Fruit fly (Drosophila melanogaster) whole organism, embryonic: ENCODE measurements around the gene mRpL17.
A peak's percentile ranks its signal among the peaks of the same experiment; 100 is the strongest.

ENCODE experiments used
- Antp ChIP-seq: fragments of 200-800 bp; sonication (Bioruptor generic); optimal IDR thresholded peaks from 3 replicates; lab custom pipeline; 2016; ENCODE audit warnings: missing biosample characterization, missing genetic modification characterization
- Atf6 ChIP-seq: fragments of 200-800 bp; sonication (Bioruptor generic); IDR thresholded peaks from 2 replicates; pipeline ENCODE4 v1.3.6; 2022; ENCODE audit warnings: missing biosample characterization, missing genetic modification characterization
- B-H2 ChIP-seq: fragments of 200-800 bp; sonication (Bioruptor generic); optimal IDR thresholded peaks from 2 replicates; lab custom pipeline; 2018; ENCODE audit warnings: missing biosample characterization, mild to moderate bottlenecking, missing genetic modification characterization
- Bdp1 ChIP-seq: fragments of 200-800 bp; sonication (Bioruptor generic); optimal IDR thresholded peaks from 3 replicates; lab custom pipeline; 2016; ENCODE audit warnings: missing biosample characterization, missing genetic modification characterization
- CG10431 ChIP-seq: fragments of 200-800 bp; sonication (Bioruptor generic); optimal IDR thresholded peaks from 3 replicates; lab custom pipeline; 2018; ENCODE audit warnings: missing biosample characterization, mild to moderate bottlenecking, missing genetic modification characterization
- CG12071 ChIP-seq: fragments of 200-800 bp; sonication (Bioruptor generic); optimal IDR thresholded peaks from 3 replicates; lab custom pipeline; 2018; ENCODE audit warnings: missing biosample characterization, mild to moderate bottlenecking, missing genetic modification characterization
- CG14014 ChIP-seq: fragments of 200-800 bp; sonication (Bioruptor generic); IDR thresholded peaks from 2 replicates; pipeline ENCODE4 v1.3.6; 2022; ENCODE audit warnings: missing biosample characterization, missing genetic modification characterization
- CG14441 ChIP-seq: fragments of 200-800 bp; sonication (Bioruptor generic); IDR thresholded peaks from 2 replicates; pipeline ENCODE4 v1.3.6; 2022; ENCODE audit warnings: missing biosample characterization, missing genetic modification characterization
- CG1529 ChIP-seq: fragments of 200-800 bp; sonication (Bioruptor generic); optimal IDR thresholded peaks from 3 replicates; lab custom pipeline; 2018; ENCODE audit warnings: missing biosample characterization, missing genetic modification characterization
- CG17186 ChIP-seq: fragments of 200-800 bp; sonication (Bioruptor generic); optimal IDR thresholded peaks from 3 replicates; lab custom pipeline; 2017; ENCODE audit warnings: missing biosample characterization, missing genetic modification reagents, missing genetic modification characterization
- CG2678 ChIP-seq: fragments of 200-800 bp; sonication (Bioruptor generic); optimal IDR thresholded peaks from 3 replicates; lab custom pipeline; 2019; ENCODE audit warnings: missing biosample characterization, mild to moderate bottlenecking, missing genetic modification characterization, moderate library complexity
- CG31441 ChIP-seq: fragments of 200-800 bp; sonication (Bioruptor generic); IDR thresholded peaks from 2 replicates; pipeline ENCODE4 v1.3.6; 2022; ENCODE audit warnings: missing biosample characterization, missing genetic modification characterization
- CG34376 ChIP-seq: fragments of 200-800 bp; sonication (Bioruptor generic); optimal IDR thresholded peaks from 2 replicates; lab custom pipeline; 2018; ENCODE audit warnings: missing biosample characterization, mild to moderate bottlenecking, missing genetic modification characterization
- CG4707 ChIP-seq: fragments of 200-800 bp; sonication (Bioruptor generic); optimal IDR thresholded peaks from 2 replicates; lab custom pipeline; 2018; ENCODE audit warnings: missing biosample characterization, mild to moderate bottlenecking, missing genetic modification characterization, moderate library complexity
- CG6175 ChIP-seq: fragments of 200-800 bp; sonication (Bioruptor generic); IDR thresholded peaks from 3 replicates; pipeline ENCODE4 v1.3.6; 2022; ENCODE audit warnings: missing biosample characterization, missing genetic modification characterization
- CG6791 ChIP-seq: fragments of 200-800 bp; sonication (Bioruptor generic); IDR thresholded peaks from 3 replicates; pipeline ENCODE4 v1.3.6; 2022; ENCODE audit warnings: missing biosample characterization, missing genetic modification characterization; ENCODE audit not compliant: partially characterized antibody
- CG9876 ChIP-seq: fragments of 200-800 bp; sonication (Bioruptor generic); optimal IDR thresholded peaks from 2 replicates; lab custom pipeline; 2016; ENCODE audit warnings: missing biosample characterization, missing genetic modification characterization
- Camta ChIP-seq: fragments of 200-800 bp; sonication (Bioruptor generic); optimal IDR thresholded peaks from 2 replicates; lab custom pipeline; 2016; ENCODE audit warnings: missing biosample characterization, missing genetic modification characterization
- CoRest ChIP-seq: fragments of 200-800 bp; sonication (Bioruptor generic); optimal IDR thresholded peaks from 3 replicates; lab custom pipeline; 2018; ENCODE audit warnings: missing biosample characterization, mild to moderate bottlenecking, missing genetic modification characterization, moderate library complexity
- D ChIP-seq, 2 experiments: fragments of 200-800 bp in 1 of 2; fragments of >200 bp in 1 of 2; sonication (Bioruptor generic) in 1 of 2; optimal IDR thresholded peaks; 2 replicates in 1 of 2; 3 replicates in 1 of 2; lab custom pipeline; 2017; ENCODE audit warnings: mild to moderate bottlenecking in 1 of 2, missing biosample characterization in 1 of 2, missing genetic modification characterization in 1 of 2, missing genetic modification reagents in 1 of 2
- Dref ChIP-seq: fragments of 200-800 bp; sonication (Bioruptor generic); IDR thresholded peaks from 2 replicates; pipeline ENCODE4 v1.3.6; 2022; ENCODE audit warnings: missing biosample characterization, missing genetic modification characterization
- ERR ChIP-seq: fragments of 200-800 bp; sonication (Bioruptor generic); optimal IDR thresholded peaks from 2 replicates; lab custom pipeline; 2016; ENCODE audit warnings: missing biosample characterization, missing genetic modification characterization
- Hand ChIP-seq: fragments of 200-800 bp; sonication (Bioruptor generic); optimal IDR thresholded peaks from 2 replicates; lab custom pipeline; 2017; ENCODE audit warnings: mild to moderate bottlenecking, missing biosample characterization, missing genetic modification reagents, missing genetic modification characterization
- Hmx ChIP-seq: fragments of 200-800 bp; sonication (Bioruptor generic); optimal IDR thresholded peaks from 2 replicates; lab custom pipeline; 2016; ENCODE audit warnings: missing biosample characterization, missing genetic modification characterization
- Hr39 ChIP-seq: fragments of >200 bp; optimal IDR thresholded peaks from 2 replicates; lab custom pipeline; 2017
- Lhr ChIP-seq: fragments of 200-800 bp; sonication (Bioruptor generic); optimal IDR thresholded peaks from 3 replicates; lab custom pipeline; 2017; ENCODE audit warnings: mild to moderate bottlenecking, missing biosample characterization, missing genetic modification reagents, missing genetic modification characterization
- Nf-YA ChIP-seq: fragments of 200-800 bp; sonication (Bioruptor generic); IDR thresholded peaks from 2 replicates; pipeline ENCODE4 v1.3.6; 2022; ENCODE audit warnings: missing biosample characterization, missing genetic modification characterization
- Oli ChIP-seq: fragments of 200-800 bp; sonication (Bioruptor generic); optimal IDR thresholded peaks from 2 replicates; lab custom pipeline; 2018; ENCODE audit warnings: missing biosample characterization, mild to moderate bottlenecking, missing genetic modification characterization, moderate library complexity
- Xrp1 ChIP-seq: fragments of 200-800 bp; sonication (Bioruptor generic); IDR thresholded peaks from 2 replicates; pipeline ENCODE4 v1.3.6; 2022; ENCODE audit warnings: missing biosample characterization, missing genetic modification characterization
- ab ChIP-seq: fragments of 200-800 bp; sonication (Bioruptor generic); optimal IDR thresholded peaks from 2 replicates; lab custom pipeline; 2016; ENCODE audit warnings: missing biosample characterization, missing genetic modification characterization
- bcd ChIP-seq: fragments of 200-800 bp; sonication (Bioruptor generic); optimal IDR thresholded peaks from 2 replicates; lab custom pipeline; 2017; ENCODE audit warnings: missing biosample characterization, mild to moderate bottlenecking, missing genetic modification characterization
- bsh ChIP-seq, 2 experiments: fragments of 200-800 bp; sonication (Bioruptor generic); optimal IDR thresholded peaks; 2 replicates each; lab custom pipeline; 2017 to 2018; ENCODE audit warnings: mild to moderate bottlenecking in 2 of 2, missing biosample characterization in 2 of 2, missing genetic modification characterization in 2 of 2, moderate library complexity in 1 of 2
- chinmo ChIP-seq: fragments of 200-800 bp; sonication (Bioruptor generic); IDR thresholded peaks from 4 replicates; pipeline ENCODE4 v1.3.6; 2022; ENCODE audit warnings: missing biosample characterization, missing genetic modification characterization; ENCODE audit not compliant: partially characterized antibody
- chn ChIP-seq: fragments of 200-800 bp; sonication (Bioruptor generic); optimal IDR thresholded peaks from 2 replicates; lab custom pipeline; 2016; ENCODE audit warnings: missing biosample characterization, missing genetic modification characterization
- ci ChIP-seq: fragments of 200-800 bp; sonication (Bioruptor generic); IDR thresholded peaks from 3 replicates; pipeline ENCODE4 v1.3.6; 2022; ENCODE audit warnings: missing biosample characterization, missing genetic modification characterization
- ewg ChIP-seq: fragments of 200-800 bp; sonication (Bioruptor generic); optimal IDR thresholded peaks from 3 replicates; lab custom pipeline; 2017; ENCODE audit warnings: mild to moderate bottlenecking, missing biosample characterization, missing genetic modification reagents, missing genetic modification characterization
- fd96Cb ChIP-seq: fragments of 200-800 bp; sonication (Bioruptor generic); optimal IDR thresholded peaks from 2 replicates; lab custom pipeline; 2018; ENCODE audit warnings: missing biosample characterization, mild to moderate bottlenecking, missing genetic modification characterization, moderate library complexity
- ind ChIP-seq: fragments of 200-800 bp; sonication (Bioruptor generic); optimal IDR thresholded peaks from 3 replicates; lab custom pipeline; 2016; ENCODE audit warnings: missing biosample characterization, missing genetic modification characterization
- ken ChIP-seq: fragments of 200-800 bp; sonication (Bioruptor generic); IDR thresholded peaks from 3 replicates; pipeline ENCODE4 v1.3.6; 2022; ENCODE audit warnings: missing biosample characterization, missing genetic modification characterization
- onecut ChIP-seq: fragments of 200-800 bp; sonication (Bioruptor generic); IDR thresholded peaks from 2 replicates; pipeline ENCODE4 v1.3.6; 2022; ENCODE audit warnings: missing biosample characterization, missing genetic modification characterization
- pros ChIP-seq: fragments of 200-800 bp; sonication (Bioruptor generic); optimal IDR thresholded peaks from 3 replicates; lab custom pipeline; 2019; ENCODE audit warnings: missing biosample characterization, mild to moderate bottlenecking, missing genetic modification characterization, moderate library complexity
- pzg ChIP-seq: fragments of 200-800 bp; sonication (Bioruptor generic); optimal IDR thresholded peaks from 3 replicates; lab custom pipeline; 2018; ENCODE audit warnings: missing biosample characterization, mild to moderate bottlenecking, missing genetic modification characterization, moderate library complexity
- row ChIP-seq: fragments of 200-800 bp; sonication (Bioruptor generic); IDR thresholded peaks from 3 replicates; pipeline ENCODE4 v1.3.6; 2022; ENCODE audit warnings: missing biosample characterization, missing genetic modification characterization
- sc ChIP-seq, 3 experiments: fragments of >200 bp in 2 of 3; fragments of 200-800 bp in 1 of 3; sonication (Bioruptor generic) in 1 of 3; optimal IDR thresholded peaks; 2 replicates in 2 of 3; 3 replicates in 1 of 3; lab custom pipeline; 2017; ENCODE audit warnings: mild to moderate bottlenecking in 1 of 3, missing biosample characterization in 1 of 3, missing genetic modification characterization in 1 of 3, missing genetic modification reagents in 1 of 3
- sd ChIP-seq: fragments of 200-800 bp; sonication (Bioruptor generic); optimal IDR thresholded peaks from 3 replicates; lab custom pipeline; 2018; ENCODE audit warnings: missing biosample characterization, mild to moderate bottlenecking, missing genetic modification characterization, moderate library complexity
- vnd ChIP-seq: fragments of 200-800 bp; sonication (Bioruptor generic); IDR thresholded peaks from 3 replicates; pipeline ENCODE4 v1.3.6; 2022; ENCODE audit warnings: missing biosample characterization, missing genetic modification characterization; ENCODE audit not compliant: partially characterized antibody
- wek ChIP-seq: fragments of 200-800 bp; sonication (Bioruptor generic); optimal IDR thresholded peaks from 3 replicates; lab custom pipeline; 2018; ENCODE audit warnings: missing biosample characterization, mild to moderate bottlenecking, missing genetic modification characterization, moderate library complexity
- z ChIP-seq: fragments of 200-800 bp; sonication (Bioruptor generic); IDR thresholded peaks from 3 replicates; pipeline ENCODE4 v1.3.6; 2022; ENCODE audit warnings: missing biosample characterization, missing genetic modification characterization

mRpL17 gene

DNA sequence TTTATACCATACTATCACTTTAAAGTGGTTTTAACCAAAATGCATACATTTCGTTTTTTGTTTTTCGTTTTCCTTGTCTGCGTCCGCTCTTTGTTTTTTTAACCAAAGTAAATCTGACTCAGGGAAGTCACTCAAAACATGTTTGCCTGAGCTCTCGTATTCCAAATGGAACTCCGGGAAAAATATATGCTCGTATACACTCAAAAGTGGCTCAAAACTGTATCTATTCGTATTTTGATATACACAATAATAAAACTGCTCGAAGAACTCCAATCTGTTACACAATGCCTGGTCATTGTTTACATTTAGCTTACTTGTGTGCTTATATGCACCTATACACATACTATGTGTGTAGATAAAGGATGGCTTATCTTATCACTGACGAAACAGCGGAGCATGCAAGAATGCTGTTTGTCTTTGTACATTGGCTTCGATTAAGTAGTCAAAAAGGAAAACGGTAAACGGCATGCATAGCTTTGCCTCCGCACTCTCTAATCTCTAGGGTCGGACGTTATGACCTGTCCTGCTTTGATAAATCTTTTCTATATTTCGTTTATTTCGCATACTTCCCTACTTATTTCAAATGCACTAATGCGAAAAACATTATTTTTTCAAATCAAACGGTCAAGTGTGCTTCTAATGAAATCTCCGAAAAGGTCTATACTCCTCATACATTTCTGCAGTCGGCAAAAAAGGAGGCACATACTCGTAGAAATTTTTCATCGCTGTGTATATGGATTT lies 6.4 kb downstream of the mRpL17 start, which contains the start of gene miple2 (continued):
- no peak for TF ChIP-seq pzg (GFP tag; lab: Kevin White, UChicago)
- no peak for TF ChIP-seq B-H2 (GFP tag; lab: Kevin White, UChicago)
- peak; percentile 52 for TF ChIP-seq Hand (GFP tag; lab: Kevin White, UChicago)
- TF ChIP-seq Dref (GFP tag; lab: Robert Waterston, UW) = no peak
- peak; percentile 69 for TF ChIP-seq CG34376 (GFP tag; lab: Kevin White, UChicago)
- TF ChIP-seq Xrp1 = peak; percentile 60
- 0 out of 3 replicates have a peak, but pooled peaks have one; percentile 6 for TF ChIP-seq ci (GFP tag; lab: Robert Waterston, UW)
- TF ChIP-seq Antp (GFP tag; lab: Kevin White, UChicago) = no peak
- no peak for TF ChIP-seq Nf-YA (GFP tag; lab: Robert Waterston, UW)
- peak; percentile 26 to 38 for TF ChIP-seq bsh (GFP tag; optimal IDR thresholded peaks at IDR 0.05; lab: Kevin White, UChicago)
- TF ChIP-seq fd96Cb (tag; lab: Kevin White, UChicago) = peak; percentile 20
- peak; percentile 13 for TF ChIP-seq CG12071 (GFP tag; lab: Kevin White, UChicago)
- peak; percentile 55 for TF ChIP-seq CG1529 (GFP tag; lab: Kevin White, UChicago)
- peak; percentile 10; the same call in 1 of the 2 replicates for TF ChIP-seq Atf6
- TF ChIP-seq sd (tag; lab: Kevin White, UChicago) = peak; percentile 92
- peak; percentile 21 for TF ChIP-seq ERR (GFP tag; lab: Kevin White, UChicago)
- TF ChIP-seq ken (GFP tag; lab: Robert Waterston, UW) = 0 out of 3 replicates have a peak, but pooled peaks have one; percentile 25
- peak; percentile 73 for TF ChIP-seq wek
- no peak for TF ChIP-seq CG6791 (GFP tag; lab: Robert Waterston, UW)
- TF ChIP-seq CoRest (tag; lab: Kevin White, UChicago) = peak; percentile 43
- no peak for TF ChIP-seq bcd
- TF ChIP-seq vnd (GFP tag; lab: Robert Waterston, UW) = no peak
- TF ChIP-seq chn = no peak
- peak; percentile 68; the same call in 3 of the 4 replicates for TF ChIP-seq chinmo
- peak; percentile 98 for TF ChIP-seq z
- no peak for TF ChIP-seq ab (GFP tag; lab: Kevin White, UChicago)
- peak; percentile 69 for TF ChIP-seq CG2678
- TF ChIP-seq CG6175 (GFP tag; lab: Robert Waterston, UW) = no peak
- TF ChIP-seq Lhr (GFP tag; lab: Kevin White, UChicago) = peak; percentile 46
- TF ChIP-seq Oli (tag; lab: Kevin White, UChicago) = peak; percentile 55
- peak; percentile 28 for TF ChIP-seq Hmx (GFP tag; lab: Kevin White, UChicago)
- TF ChIP-seq CG10431 = peak; percentile 47
- TF ChIP-seq row (GFP tag; lab: Robert Waterston, UW) = peak; percentile 51; the same call in 2 of the 3 replicates
- TF ChIP-seq ewg (GFP tag; lab: Kevin White, UChicago) = no peak
- no peak for TF ChIP-seq Hr39 (lab: Kevin White, UChicago)
- no peak for TF ChIP-seq CG14014 (GFP tag; lab: Robert Waterston, UW)
- peak; percentile 76 for TF ChIP-seq pros (GFP tag; lab: Kevin White, UChicago)
- TF ChIP-seq CG31441 (GFP tag; lab: Robert Waterston, UW) = no peak; the same call in 1 of the 2 replicates
- TF ChIP-seq Camta = peak; percentile 15
- no peak for TF ChIP-seq CG17186 (GFP tag; lab: Kevin White, UChicago)
- TF ChIP-seq D (optimal IDR thresholded peaks at IDR 0.05; lab: Kevin White, UChicago) = no peak
- peak; percentile 67 for TF ChIP-seq D (GFP tag; optimal IDR thresholded peaks at IDR 0.05; lab: Kevin White, UChicago)
- TF ChIP-seq sc (optimal IDR thresholded peaks at IDR 0.05; lab: Kevin White, UChicago) = no peak
- peak; percentile 64 for TF ChIP-seq sc (GFP tag; optimal IDR thresholded peaks at IDR 0.05; lab: Kevin White, UChicago)
- TF ChIP-seq CG4707 = peak; percentile 59
- 0 out of 2 replicates have a peak, but pooled peaks have one; percentile 25 for TF ChIP-seq onecut
- TF ChIP-seq CG14441 (GFP tag; lab: Robert Waterston, UW) = 0 out of 2 replicates have a peak, but pooled peaks have one; percentile 14
- no peak for TF ChIP-seq Bdp1 (GFP tag; lab: Kevin White, UChicago)
- TF ChIP-seq ind (GFP tag; lab: Kevin White, UChicago) = peak; percentile 23
- TF ChIP-seq CG9876 (GFP tag; lab: Kevin White, UChicago) = no peak
